Worm (Caenorhabditis elegans): ENCODE measurements around the gene cyp-43A1.

Gene cyp-43A1

ce11 chrX:5710637-5711036, 3.7 kb upstream of the cyp-43A1 start, which contains the start of gene cat-1:
Gene cat-1 (minus strand): TSS chrX:5710737.
- TF ChIP-seq hmbx-1 (tag; optimal IDR thresholded peaks at IDR 0.05): no peak
- no peak for TF ChIP-seq tbx-11 (GFP tag; IDR thresholded peaks at IDR 0.05)
- no peak for TF ChIP-seq hmg-4 (GFP tag; optimal IDR thresholded peaks at IDR 0.05)
- no peak for TF ChIP-seq pes-1 (GFP tag; IDR thresholded peaks at IDR 0.05)
- no peak for TF ChIP-seq hnd-1 (tag; optimal IDR thresholded peaks at IDR 0.05)
- TF ChIP-seq ama-1 (optimal IDR thresholded peaks at IDR 0.05): no peak
- TF ChIP-seq F13C5.2 (tag; optimal IDR thresholded peaks at IDR 0.05): no peak
- no peak for TF ChIP-seq ceh-36 (tag; optimal IDR thresholded peaks at IDR 0.05)
- TF ChIP-seq aly-1 (tag; optimal IDR thresholded peaks at IDR 0.05): no peak
- TF ChIP-seq flt-1 (GFP tag; IDR thresholded peaks at IDR 0.05): no peak

- TF ChIP-seq sea-1 (GFP tag; conservative IDR thresholded peaks at IDR 0.05) (no peak), ama-1 (optimal IDR thresholded peaks at IDR 0.05) (no peak), hmg-4 (GFP tag; optimal IDR thresholded peaks at IDR 0.05) (no peak), tbx-11 (GFP tag; IDR thresholded peaks at IDR 0.05) (no peak; the same call in 1 of the 2 replicates), F13C5.2 (tag; optimal IDR thresholded peaks at IDR 0.05) (no peak), flt-1 (GFP tag; IDR thresholded peaks at IDR 0.05) (no peak)
Measured at ce11 chrX:5713479-5713878, 843 bp upstream of the cyp-43A1 start.

- TF ChIP-seq ama-1 (optimal IDR thresholded peaks at IDR 0.05): no peak
- no peak for TF ChIP-seq hnd-1 (tag; optimal IDR thresholded peaks at IDR 0.05)
Measured at ce11 chrX:5715369-5715768, 1.0 kb downstream of the cyp-43A1 start.

ce11 chrX:5715831-5716364, 1.6 kb downstream of the cyp-43A1 start:
- TF ChIP-seq ceh-13 (GFP tag; optimal IDR thresholded peaks at IDR 0.05) (no peak), F13C5.2 (tag; optimal IDR thresholded peaks at IDR 0.05) (no peak), scrt-1 (GFP tag; IDR thresholded peaks at IDR 0.05) (no peak), sea-1 (GFP tag; conservative IDR thresholded peaks at IDR 0.05) (no peak)

- TF ChIP-seq tbx-37 (GFP tag; conservative IDR thresholded peaks at IDR 0.05): no peak
- TF ChIP-seq aly-1 (tag; optimal IDR thresholded peaks at IDR 0.05): no peak
- no peak for TF ChIP-seq pes-1 (GFP tag; IDR thresholded peaks at IDR 0.05)
- TF ChIP-seq ceh-36 (tag; optimal IDR thresholded peaks at IDR 0.05): no peak
- no peak for TF ChIP-seq F13C5.2 (tag; optimal IDR thresholded peaks at IDR 0.05)
- no peak for TF ChIP-seq sea-1 (GFP tag; conservative IDR thresholded peaks at IDR 0.05)
- no peak for TF ChIP-seq ets-7 (tag; optimal IDR thresholded peaks at IDR 0.05)
- TF ChIP-seq scrt-1 (GFP tag; IDR thresholded peaks at IDR 0.05): no peak
- TF ChIP-seq tbx-11 (GFP tag; IDR thresholded peaks at IDR 0.05): no peak
- TF ChIP-seq B0310.2 (tag; optimal IDR thresholded peaks at IDR 0.05): no peak
- TF ChIP-seq hnd-1 (tag; optimal IDR thresholded peaks at IDR 0.05): no peak
- TF ChIP-seq ama-1 (optimal IDR thresholded peaks at IDR 0.05): no peak
- no peak for TF ChIP-seq ceh-13 (GFP tag; optimal IDR thresholded peaks at IDR 0.05)
- TF ChIP-seq hmbx-1 (tag; optimal IDR thresholded peaks at IDR 0.05): no peak
Measured at ce11 chrX:5720124-5720523, 5.8 kb downstream of the cyp-43A1 start, which contains the start of gene C41G11.1. Gene C41G11.1 (minus strand): TSS chrX:5720224.

ce11 chrX:5720929-5721328, 6.6 kb downstream of the cyp-43A1 start:
- TF ChIP-seq pes-1 (GFP tag; IDR thresholded peaks at IDR 0.05) (no peak), hmg-4 (GFP tag; optimal IDR thresholded peaks at IDR 0.05) (no peak), hmbx-1 (tag; optimal IDR thresholded peaks at IDR 0.05) (no peak), ama-1 (optimal IDR thresholded peaks at IDR 0.05) (no peak), tbx-37 (GFP tag; conservative IDR thresholded peaks at IDR 0.05) (no peak)

ce11 chrX:5723758-5724157, 9.4 kb downstream of the cyp-43A1 start:
- TF ChIP-seq ama-1 (optimal IDR thresholded peaks at IDR 0.05) (no peak), tra-4 (tag; optimal IDR thresholded peaks at IDR 0.05) (no peak), sea-1 (GFP tag; conservative IDR thresholded peaks at IDR 0.05) (no peak), ceh-36 (tag; optimal IDR thresholded peaks at IDR 0.05) (no peak), hmg-4 (GFP tag; optimal IDR thresholded peaks at IDR 0.05) (no peak), B0310.2 (tag; optimal IDR thresholded peaks at IDR 0.05) (no peak), hmbx-1 (tag; optimal IDR thresholded peaks at IDR 0.05) (no peak), aly-1 (tag; optimal IDR thresholded peaks at IDR 0.05) (no peak), hnd-1 (tag; optimal IDR thresholded peaks at IDR 0.05) (no peak), ets-7 (tag; optimal IDR thresholded peaks at IDR 0.05) (no peak), tbx-11 (GFP tag; IDR thresholded peaks at IDR 0.05) (no peak), tbx-37 (GFP tag; conservative IDR thresholded peaks at IDR 0.05) (no peak), F13C5.2 (tag; optimal IDR thresholded peaks at IDR 0.05) (no peak), ceh-13 (GFP tag; optimal IDR thresholded peaks at IDR 0.05) (no peak), pes-1 (GFP tag; IDR thresholded peaks at IDR 0.05) (no peak), flt-1 (GFP tag; IDR thresholded peaks at IDR 0.05) (no peak), scrt-1 (GFP tag; IDR thresholded peaks at IDR 0.05) (no peak)

- TF ChIP-seq flt-1 (GFP tag; IDR thresholded peaks at IDR 0.05): no peak
- no peak for TF ChIP-seq F13C5.2 (tag; optimal IDR thresholded peaks at IDR 0.05)
Measured at ce11 chrX:5724544-5724943, 10.2 kb downstream of the cyp-43A1 start.

- TF ChIP-seq tbx-11 (GFP tag; IDR thresholded peaks at IDR 0.05) (no peak), ceh-13 (GFP tag; optimal IDR thresholded peaks at IDR 0.05) (no peak), tra-4 (tag; optimal IDR thresholded peaks at IDR 0.05) (no peak), ama-1 (optimal IDR thresholded peaks at IDR 0.05) (no peak), hmg-4 (GFP tag; optimal IDR thresholded peaks at IDR 0.05) (no peak), B0310.2 (tag; optimal IDR thresholded peaks at IDR 0.05) (no peak), aly-1 (tag; optimal IDR thresholded peaks at IDR 0.05) (no peak), hmbx-1 (tag; optimal IDR thresholded peaks at IDR 0.05) (no peak), ets-7 (tag; optimal IDR thresholded peaks at IDR 0.05) (no peak), pes-1 (GFP tag; IDR thresholded peaks at IDR 0.05) (no peak), flt-1 (GFP tag; IDR thresholded peaks at IDR 0.05) (no peak)
Measured at ce11 chrX:5726160-5726559, 11.8 kb downstream of the cyp-43A1 start.

Data from whole organism, early embryonic.